Fruit fly (Drosophila melanogaster): ENCODE data around the gene trol.

Gene trol

DNA sequence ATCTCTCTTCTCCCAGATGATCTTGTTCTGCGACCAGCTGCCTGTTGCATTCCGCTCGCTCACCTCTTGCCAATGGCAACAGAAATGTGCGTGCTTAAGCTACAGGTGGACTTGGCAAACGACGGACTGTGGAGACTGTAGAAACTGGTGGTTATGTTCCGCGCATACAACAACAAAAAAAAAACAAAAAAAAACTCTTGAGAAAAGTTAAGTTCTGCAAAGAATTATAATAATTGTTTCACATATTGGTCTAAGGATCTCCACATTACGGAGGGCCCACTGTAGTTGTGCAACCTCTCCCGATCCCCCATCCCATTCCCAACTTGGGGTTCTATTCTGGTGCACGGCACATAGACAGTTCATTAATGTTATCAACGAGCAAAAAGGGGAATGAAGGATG is 76.7 kb downstream of the trol start (continued):
- TF ChIP-seq CG8290 (GFP tag; optimal IDR thresholded peaks at IDR 0.05): peak; percentile 53
- peak in 1 of 2 experiments; percentile 57 for TF ChIP-seq CG8290 (tag; optimal IDR thresholded peaks at IDR 0.05)
- peak; percentile 76 for TF ChIP-seq H2.0 (GFP tag; IDR thresholded peaks at IDR 0.05)
- peak; percentile 67 for TF ChIP-seq esg (GFP tag; conservative IDR thresholded peaks at IDR 0.05)
- no peak for TF ChIP-seq CG4328 (GFP tag; optimal IDR thresholded peaks at IDR 0.05)
- peak; percentile 18 for TF ChIP-seq fd102C (GFP tag; optimal IDR thresholded peaks at IDR 0.05)
- peak; percentile 78 for TF ChIP-seq btn (GFP tag; optimal IDR thresholded peaks at IDR 0.05)
- no peak for TF ChIP-seq Lpt (GFP tag; optimal IDR thresholded peaks at IDR 0.05)
- TF ChIP-seq NfI (GFP tag; optimal IDR thresholded peaks at IDR 0.05): peak; percentile 56
- peak; percentile 28 for TF ChIP-seq Fer3 (tag; optimal IDR thresholded peaks at IDR 0.05)
- peak; percentile 53 for TF ChIP-seq Dad (GFP tag; optimal IDR thresholded peaks at IDR 0.05)
- TF ChIP-seq CG9215 (GFP tag; IDR thresholded peaks at IDR 0.05): peak; percentile 48; the same call in 1 of the 2 replicates
- peak; percentile 59; the same call in 1 of the 3 replicates for TF ChIP-seq CG7357 (GFP tag; IDR thresholded peaks at IDR 0.05)
- peak; percentile 25 for TF ChIP-seq kah (GFP tag; optimal IDR thresholded peaks at IDR 0.05)
- no peak for TF ChIP-seq Doc3 (GFP tag; IDR thresholded peaks at IDR 0.05; ENCODE audit: partially characterized antibody)
- peak; percentile 27 for TF ChIP-seq trh (GFP tag; optimal IDR thresholded peaks at IDR 0.05)
- TF ChIP-seq row (GFP tag; IDR thresholded peaks at IDR 0.05): peak; percentile 82
- peak; percentile 88 for TF ChIP-seq CG5245 (GFP tag; optimal IDR thresholded peaks at IDR 0.05)
- peak; percentile 9 for TF ChIP-seq CTCF (GFP tag; optimal IDR thresholded peaks at IDR 0.05)
- peak; percentile 67 for TF ChIP-seq CG9609 (GFP tag; optimal IDR thresholded peaks at IDR 0.05)

DNA sequence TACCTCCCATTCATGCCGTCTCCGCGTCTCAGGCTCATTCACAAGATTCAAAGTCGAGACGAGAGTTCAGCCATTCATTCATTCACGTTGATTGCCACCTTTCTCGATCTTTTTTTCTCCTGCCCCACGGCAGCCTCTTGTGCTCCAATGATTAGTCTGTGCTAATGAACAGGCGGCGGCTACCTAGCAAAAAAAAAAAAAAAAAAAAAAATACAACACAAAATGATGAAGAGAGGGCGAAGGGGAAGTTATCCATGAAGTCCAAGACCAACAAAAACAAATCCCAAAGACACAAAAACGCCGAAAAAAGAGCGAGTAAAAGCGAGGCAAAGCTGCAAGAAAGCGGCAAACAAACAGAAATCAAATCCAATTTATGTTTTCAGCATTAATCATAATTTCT is 78.3 kb downstream of the trol start:
- TF ChIP-seq Ets97D (GFP tag; optimal IDR thresholded peaks at IDR 0.05) (no peak), Rfx (GFP tag; IDR thresholded peaks at IDR 0.05) (no peak), repo (GFP tag; optimal IDR thresholded peaks at IDR 0.05) (no peak), CG32772 (GFP tag; IDR thresholded peaks at IDR 0.05) (peak; percentile 38), CG17802 (tag; optimal IDR thresholded peaks at IDR 0.05) (no peak), ems (GFP tag; optimal IDR thresholded peaks at IDR 0.05) (no peak), D (optimal IDR thresholded peaks at IDR 0.05) (no peak), D (GFP tag; optimal IDR thresholded peaks at IDR 0.05) (no peak), CG5180 (GFP tag; optimal IDR thresholded peaks at IDR 0.05) (no peak), seq (GFP tag; IDR thresholded peaks at IDR 0.05) (no peak), CG4730 (GFP tag; IDR thresholded peaks at IDR 0.05) (no peak), CG30431 (GFP tag; optimal IDR thresholded peaks at IDR 0.05) (no peak), CG18764 (GFP tag; optimal IDR thresholded peaks at IDR 0.05) (no peak), CG13624 (GFP tag; optimal IDR thresholded peaks at IDR 0.05) (no peak), CG4617 (GFP tag; optimal IDR thresholded peaks at IDR 0.05; ENCODE audit: borderline replicate concordance) (no peak), CG18599 (GFP tag; optimal IDR thresholded peaks at IDR 0.05) (no peak), CG30020 (tag; optimal IDR thresholded peaks at IDR 0.05) (no peak), CG3838 (GFP tag; optimal IDR thresholded peaks at IDR 0.05) (no peak), CG10543 (GFP tag; optimal IDR thresholded peaks at IDR 0.05) (no peak), Dip3 (GFP tag; optimal IDR thresholded peaks at IDR 0.05) (no peak), Awh (GFP tag; IDR thresholded peaks at IDR 0.05) (peak; percentile 56; the same call in 1 of the 2 replicates), hb (GFP tag; IDR thresholded peaks at IDR 0.05; ENCODE audit: partially characterized antibody) (no peak), crol (GFP tag; IDR thresholded peaks at IDR 0.05) (0 out of 2 replicates have a peak, but pooled peaks have one; percentile 5), grn (GFP tag; optimal IDR thresholded peaks at IDR 0.05) (no peak), CG12071 (GFP tag; optimal IDR thresholded peaks at IDR 0.05) (no peak), CG4282 (GFP tag; optimal IDR thresholded peaks at IDR 0.05) (no peak), dmrt99B (tag; optimal IDR thresholded peaks at IDR 0.05) (no peak), crp (GFP tag; optimal IDR thresholded peaks at IDR 0.05) (no peak), sqz (GFP tag; optimal IDR thresholded peaks at IDR 0.05) (peak; percentile 60), trem (tag; optimal IDR thresholded peaks at IDR 0.05) (no peak), ATbp (GFP tag; optimal IDR thresholded peaks at IDR 0.05) (no peak), ab (GFP tag; optimal IDR thresholded peaks at IDR 0.05) (no peak)
